Fruit fly (Drosophila melanogaster): ENCODE results near the gene CG8891.

- TF ChIP-seq CG16779 (tag; optimal IDR thresholded peaks at IDR 0.05) (peak; percentile 56), acj6 (GFP tag; optimal IDR thresholded peaks at IDR 0.05) (peak; percentile 77), CG11902 (GFP tag; optimal IDR thresholded peaks at IDR 0.05) (peak; percentile 38), Lpt (GFP tag; optimal IDR thresholded peaks at IDR 0.05) (peak; percentile 60), fkh (GFP tag; optimal IDR thresholded peaks at IDR 0.05) (peak; percentile 15), CG9139 (GFP tag; optimal IDR thresholded peaks at IDR 0.05) (no peak), Blimp-1 (GFP tag; optimal IDR thresholded peaks at IDR 0.05) (no peak), CG8632 (GFP tag; optimal IDR thresholded peaks at IDR 0.05) (peak; percentile 63), Smox (GFP tag; optimal IDR thresholded peaks at IDR 0.05) (peak; percentile 57), Sox102F (GFP tag; optimal IDR thresholded peaks at IDR 0.05) (peak; percentile 59), Hr39 (GFP tag; optimal IDR thresholded peaks at IDR 0.05) (peak; percentile 75), CG4318 (GFP tag; optimal IDR thresholded peaks at IDR 0.05) (peak; percentile 45), salr (GFP tag; optimal IDR thresholded peaks at IDR 0.05) (peak; percentile 54 to 64), CG8119 (GFP tag; IDR thresholded peaks at IDR 0.05) (peak; percentile 75)
Observed at dm6 chr2L:4999389-5000032, 20.3 kb upstream of the CG8891 start.
